Worm (Caenorhabditis elegans) whole organism, L4 larva: Measurements from ENCODE around the gene ppk-3.

Experiments
- R02D3.7 ChIP-seq: fragments of 150-350 bp; sonication (generic microtip); optimal IDR thresholded peaks from 3 replicates; lab custom pipeline; 2014; ENCODE audit warnings: missing biosample characterization, missing genetic modification characterization
- ZK546.5 ChIP-seq, 2 experiments: sonication (generic microtip); optimal IDR thresholded peaks; 2 replicates each; lab custom pipeline; 2017; ENCODE audit warnings: missing biosample characterization in 2 of 2, missing genetic modification characterization in 2 of 2
- ceh-82 ChIP-seq: sonication (generic microtip); optimal IDR thresholded peaks from 2 replicates; lab custom pipeline; 2017; ENCODE audit warnings: missing biosample characterization, missing genetic modification characterization
- dve-1 ChIP-seq: sonication (generic microtip); optimal IDR thresholded peaks from 2 replicates; lab custom pipeline; 2017; ENCODE audit warnings: antibody characterized with exemption, mild to moderate bottlenecking, missing genetic modification characterization, missing compliant biosample characterization; ENCODE audit not compliant: insufficient read depth
- fos-1 ChIP-seq: fragments of 150-350 bp; optimal IDR thresholded peaks from 2 replicates; lab custom pipeline; 2014; ENCODE audit warnings: missing biosample characterization, missing genetic modification characterization
- lin-39 ChIP-seq: fragments of 150-350 bp; optimal IDR thresholded peaks from 2 replicates; lab custom pipeline; 2014; ENCODE audit warnings: missing biosample characterization, missing genetic modification reagents, missing genetic modification characterization
- lsy-2 ChIP-seq, 2 experiments: fragments of 150-350 bp in 1 of 2; sonication (generic microtip) in 1 of 2; optimal IDR thresholded peaks; 2 replicates each; lab custom pipeline; 2014 to 2017; ENCODE audit warnings: missing biosample characterization in 2 of 2, missing genetic modification characterization in 2 of 2
- mxl-3 ChIP-seq: fragments of 200-800 bp; sonication (Bioruptor generic); optimal IDR thresholded peaks from 2 replicates; lab custom pipeline; 2018; ENCODE audit warnings: mild to moderate bottlenecking, missing genetic modification characterization, missing compliant biosample characterization
- nhr-237 ChIP-seq: sonication (generic microtip); optimal IDR thresholded peaks from 2 replicates; lab custom pipeline; 2017; ENCODE audit warnings: missing biosample characterization, missing genetic modification characterization
- pqm-1 ChIP-seq: sonication (generic microtip); optimal IDR thresholded peaks from 2 replicates; lab custom pipeline; 2017; ENCODE audit warnings: missing biosample characterization, missing genetic modification characterization
- unc-39 ChIP-seq: sonication (generic microtip); optimal IDR thresholded peaks from 2 replicates; lab custom pipeline; 2017; ENCODE audit warnings: missing biosample characterization, missing genetic modification characterization
- unc-62 ChIP-seq, 3 experiments: fragments of 150-350 bp in 1 of 3; sonication (generic microtip); optimal IDR thresholded peaks in 2 of 3; peaks in 1 of 3; 1 replicate in 1 of 3; 2 replicates in 2 of 3; lab custom pipeline; 2014 to 2017; ENCODE audit warnings: missing biosample characterization in 3 of 3, missing genetic modification characterization in 3 of 3, missing genetic modification reagents in 3 of 3, missing genotype in 1 of 3

DNA sequence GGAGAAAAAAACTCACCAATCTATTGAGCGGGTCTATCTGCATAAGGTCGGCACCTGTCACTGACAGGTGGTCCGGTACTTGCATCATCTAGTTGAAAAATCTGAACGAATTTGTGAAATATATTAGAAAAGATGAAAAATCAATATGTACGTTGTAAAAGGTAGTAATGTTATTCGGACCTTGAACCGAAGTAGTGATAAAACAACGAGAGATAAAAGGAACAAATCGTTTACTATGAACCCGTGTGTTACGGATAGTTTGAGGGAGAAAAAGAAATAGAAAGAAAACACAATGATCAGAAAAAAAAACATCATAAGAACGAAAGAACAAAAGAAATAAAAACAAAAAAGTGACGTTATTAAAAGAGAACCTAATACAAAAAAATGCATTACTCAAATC lies 11.7 kb upstream of the ppk-3 start, which contains the start of gene mff-1:
- TF ChIP-seq lsy-2 (tag; optimal IDR thresholded peaks at IDR 0.05; lab: Kevin White, UChicago) (no peak), R02D3.7 (tag; lab: Kevin White, UChicago) (no peak), fos-1 (tag; lab: Kevin White, UChicago) (no peak), unc-39 (tag; lab: Kevin White, UChicago) (no peak), mxl-3 (GFP tag; lab: Kevin White, UChicago) (no peak), ceh-82 (no peak), lin-39 (no peak), unc-62 (GFP tag; optimal IDR thresholded peaks at IDR 0.05 in 1 of 2; lab: Kevin White, UChicago) (no peak), unc-62 (tag; optimal IDR thresholded peaks at IDR 0.05; lab: Kevin White, UChicago) (no peak), pqm-1 (tag; lab: Kevin White, UChicago) (no peak), dve-1 (tag; lab: Kevin White, UChicago) (no peak), nhr-237 (tag; lab: Kevin White, UChicago) (no peak), ZK546.5 (tag; optimal IDR thresholded peaks at IDR 0.05; lab: Kevin White, UChicago) (no peak)
